Fruit fly (Drosophila melanogaster): ENCODE results near the gene SH3PX1.

Gene SH3PX1

DNA sequence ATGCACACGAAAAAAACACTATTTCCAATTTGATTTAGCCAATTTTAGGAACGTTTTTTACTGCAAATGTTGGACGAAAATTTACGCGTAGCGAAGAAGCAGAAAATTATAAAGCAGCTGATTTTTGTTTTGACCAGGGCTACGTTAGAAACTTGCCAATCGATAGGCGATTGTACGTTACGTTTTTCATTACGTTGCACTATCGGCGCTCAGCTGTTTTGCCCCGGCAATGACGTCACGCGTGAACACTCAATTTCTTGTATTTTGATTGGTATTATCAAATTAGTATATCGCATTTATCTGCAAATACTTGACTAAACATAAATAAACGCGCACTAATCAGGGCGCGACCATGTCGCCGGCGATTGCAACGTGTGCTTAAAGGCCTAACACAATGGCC, 34.6 kb downstream of the SH3PX1 start, which contains the start of the genes fry and CG16717 (continued):
- no peak for TF ChIP-seq eyg (GFP tag; optimal IDR thresholded peaks at IDR 0.05)
- no peak for TF ChIP-seq Abd-B (GFP tag; optimal IDR thresholded peaks at IDR 0.05)
- TF ChIP-seq CHES-1-like (GFP tag; optimal IDR thresholded peaks at IDR 0.05), result no peak
- TF ChIP-seq Dll (GFP tag; IDR thresholded peaks at IDR 0.05; ENCODE audit: partially characterized antibody), result peak; percentile 68
- TF ChIP-seq Adf1 (GFP tag; IDR thresholded peaks at IDR 0.05), result no peak
- TF ChIP-seq CG9932 (GFP tag; IDR thresholded peaks at IDR 0.05), result no peak
- TF ChIP-seq CG14441 (GFP tag; IDR thresholded peaks at IDR 0.05), result no peak
- peak; percentile 73 for TF ChIP-seq hbn (GFP tag; IDR thresholded peaks at IDR 0.05; ENCODE audit: partially characterized antibody)
- no peak for TF ChIP-seq D19B (GFP tag; optimal IDR thresholded peaks at IDR 0.05)
- TF ChIP-seq Vsx1 (GFP tag; optimal IDR thresholded peaks at IDR 0.05), result no peak
- TF ChIP-seq Atf-2 (GFP tag; optimal IDR thresholded peaks at IDR 0.05), result no peak
- TF ChIP-seq CG1602 (GFP tag; optimal IDR thresholded peaks at IDR 0.05), result no peak
- TF ChIP-seq Bgb (GFP tag; IDR thresholded peaks at IDR 0.05; ENCODE audit: partially characterized antibody), result peak; percentile 68; the same call in 1 of the 2 replicates
- no peak for TF ChIP-seq CG18619 (GFP tag; optimal IDR thresholded peaks at IDR 0.05)
- no peak for TF ChIP-seq Spps (tag; optimal IDR thresholded peaks at IDR 0.05)
- TF ChIP-seq az2 (GFP tag; optimal IDR thresholded peaks at IDR 0.05), result no peak
- no peak; the same call in 2 of the 3 replicates for TF ChIP-seq row (GFP tag; IDR thresholded peaks at IDR 0.05)
- TF ChIP-seq shn (GFP tag; optimal IDR thresholded peaks at IDR 0.05), result no peak
- TF ChIP-seq gsb (GFP tag; IDR thresholded peaks at IDR 0.05), result no peak
- no peak for TF ChIP-seq GATAe (GFP tag; conservative IDR thresholded peaks at IDR 0.05)
- TF ChIP-seq nerfin-1 (tag; optimal IDR thresholded peaks at IDR 0.05), result no peak
- TF ChIP-seq bbx (GFP tag; IDR thresholded peaks at IDR 0.05; ENCODE audit: partially characterized antibody), result peak; percentile 61; the same call in 1 of the 2 replicates
- TF ChIP-seq hkb (optimal IDR thresholded peaks at IDR 0.05), result no peak
- TF ChIP-seq hkb (GFP tag; IDR thresholded peaks at IDR 0.05), result no peak
- TF ChIP-seq CG15269 (tag; optimal IDR thresholded peaks at IDR 0.05), result no peak
- no peak for TF ChIP-seq CG13775 (GFP tag; optimal IDR thresholded peaks at IDR 0.05)
- TF ChIP-seq CG8281 (tag; optimal IDR thresholded peaks at IDR 0.05), result no peak
- TF ChIP-seq CG10366 (GFP tag; IDR thresholded peaks at IDR 0.05), result no peak
- no peak for TF ChIP-seq CG11560 (tag; IDR thresholded peaks at IDR 0.05)
- peak; percentile 99 for TF ChIP-seq CG9437 (GFP tag; optimal IDR thresholded peaks at IDR 0.05)
- TF ChIP-seq Rfx (GFP tag; IDR thresholded peaks at IDR 0.05), result no peak
- no peak for TF ChIP-seq ftz-f1 (GFP tag; optimal IDR thresholded peaks at IDR 0.05)
- TF ChIP-seq da (GFP tag; optimal IDR thresholded peaks at IDR 0.05), result no peak
- TF ChIP-seq Trl (optimal IDR thresholded peaks at IDR 0.05), result no peak
- TF ChIP-seq Trl (GFP tag; optimal IDR thresholded peaks at IDR 0.05), result no peak
- TF ChIP-seq TFAM (GFP tag; optimal IDR thresholded peaks at IDR 0.05), result no peak
- no peak for TF ChIP-seq Mad (GFP tag; optimal IDR thresholded peaks at IDR 0.05)
- TF ChIP-seq Max (GFP tag; optimal IDR thresholded peaks at IDR 0.05), result no peak
- TF ChIP-seq CG1647 (GFP tag; optimal IDR thresholded peaks at IDR 0.05), result no peak
- TF ChIP-seq klu (GFP tag; IDR thresholded peaks at IDR 0.05), result no peak
- peak; percentile 13 for TF ChIP-seq gro (GFP tag; optimal IDR thresholded peaks at IDR 0.05)
- no peak for TF ChIP-seq Asciz (GFP tag; optimal IDR thresholded peaks at IDR 0.05)
- TF ChIP-seq pb (GFP tag; optimal IDR thresholded peaks at IDR 0.05), result no peak
- no peak for TF ChIP-seq B-H1 (GFP tag; IDR thresholded peaks at IDR 0.05)
- TF ChIP-seq CG3995 (GFP tag; optimal IDR thresholded peaks at IDR 0.05), result no peak
- TF ChIP-seq CG7963 (GFP tag; IDR thresholded peaks at IDR 0.05; ENCODE audit: partially characterized antibody), result no peak
- TF ChIP-seq CG10321 (GFP tag; IDR thresholded peaks at IDR 0.05), result no peak
- TF ChIP-seq CG9215 (GFP tag; IDR thresholded peaks at IDR 0.05), result no peak
- no peak for TF ChIP-seq CG16863 (GFP tag; optimal IDR thresholded peaks at IDR 0.05)
- peak; percentile 1 for TF ChIP-seq CG14710 (tag; optimal IDR thresholded peaks at IDR 0.05)
- TF ChIP-seq HLH3B (GFP tag; IDR thresholded peaks at IDR 0.05), result no peak
- TF ChIP-seq fru (optimal IDR thresholded peaks at IDR 0.05), result no peak
- TF ChIP-seq CG9876 (GFP tag; optimal IDR thresholded peaks at IDR 0.05), result no peak
- TF ChIP-seq slou (GFP tag; optimal IDR thresholded peaks at IDR 0.05), result no peak

Measured in whole organism, embryonic.